Fruit fly (Drosophila melanogaster) whole organism, adult: ENCODE data around the gene Nlg3.
A peak's percentile ranks its signal among the peaks of the same experiment; 100 is the strongest.

Experiments used
- CG11617 ChIP-seq: fragments of 200-800 bp; sonication (Bioruptor generic); optimal IDR thresholded peaks from 2 replicates; lab custom pipeline; 2017; ENCODE audit warnings: mild to moderate bottlenecking, missing biosample characterization, missing genetic modification reagents, missing genetic modification characterization
- CG12768 ChIP-seq: fragments of 200-800 bp; sonication (Bioruptor generic); optimal IDR thresholded peaks from 2 replicates; lab custom pipeline; 2017; ENCODE audit warnings: missing biosample characterization, missing genetic modification characterization, mild to moderate bottlenecking, moderate library complexity, missing genetic modification reagents
- CG14711 ChIP-seq: fragments of 200-800 bp; sonication (Bioruptor generic); optimal IDR thresholded peaks from 2 replicates; lab custom pipeline; 2018; ENCODE audit warnings: missing biosample characterization, mild to moderate bottlenecking, missing genetic modification characterization, moderate library complexity
- CG1620 ChIP-seq: fragments of 200-800 bp; sonication (Bioruptor generic); optimal IDR thresholded peaks from 2 replicates; lab custom pipeline; 2016; ENCODE audit warnings: missing biosample characterization, missing genetic modification characterization
- CG33017 ChIP-seq: fragments of 200-800 bp; sonication (Bioruptor generic); optimal IDR thresholded peaks from 2 replicates; lab custom pipeline; 2018; ENCODE audit warnings: missing biosample characterization, mild to moderate bottlenecking, missing genetic modification characterization, moderate library complexity
- CG5204 ChIP-seq: fragments of 200-800 bp; sonication (Bioruptor generic); optimal IDR thresholded peaks from 2 replicates; lab custom pipeline; 2016; ENCODE audit warnings: missing biosample characterization, missing genetic modification characterization
- CG7045 ChIP-seq: fragments of 200-800 bp; sonication (Bioruptor generic); optimal IDR thresholded peaks from 2 replicates; lab custom pipeline; 2017; ENCODE audit warnings: missing biosample characterization, mild to moderate bottlenecking, missing genetic modification characterization
- CG7101 ChIP-seq: fragments of 200-800 bp; sonication (Bioruptor generic); optimal IDR thresholded peaks from 2 replicates; lab custom pipeline; 2018; ENCODE audit warnings: missing biosample characterization, mild to moderate bottlenecking, missing genetic modification characterization, moderate library complexity
- Clk ChIP-seq: fragments of 200-800 bp; sonication (Bioruptor generic); optimal IDR thresholded peaks from 2 replicates; lab custom pipeline; 2017; ENCODE audit warnings: missing biosample characterization, missing genetic modification characterization
- Crg-1 ChIP-seq: fragments of 200-800 bp; sonication (Bioruptor generic); optimal IDR thresholded peaks from 2 replicates; lab custom pipeline; 2016; ENCODE audit warnings: missing biosample characterization, missing genetic modification characterization
- Hr96 ChIP-seq: fragments of 200-800 bp; sonication (Bioruptor generic); optimal IDR thresholded peaks from 2 replicates; lab custom pipeline; 2016; ENCODE audit warnings: missing biosample characterization, missing genetic modification characterization
- Mnt ChIP-seq: fragments of 200-800 bp; sonication (Bioruptor generic); optimal IDR thresholded peaks from 2 replicates; lab custom pipeline; 2016; ENCODE audit warnings: missing biosample characterization, mild to moderate bottlenecking, missing genetic modification characterization
- bab1 ChIP-seq: fragments of 200-800 bp; sonication (Bioruptor generic); optimal IDR thresholded peaks from 3 replicates; lab custom pipeline; 2019; ENCODE audit warnings: missing biosample characterization, mild to moderate bottlenecking, missing genetic modification characterization, moderate library complexity
- cic ChIP-seq: fragments of 200-800 bp; sonication (Bioruptor generic); optimal IDR thresholded peaks from 2 replicates; lab custom pipeline; 2017; ENCODE audit warnings: missing biosample characterization, mild to moderate bottlenecking, missing genetic modification characterization, moderate library complexity
- cnc ChIP-seq, 2 experiments: fragments of >200 bp; optimal IDR thresholded peaks; 2 replicates each; lab custom pipeline; 2017
- kay ChIP-seq: fragments of 200-800 bp; sonication (Bioruptor generic); peaks from one replicate; lab custom pipeline; 2016; ENCODE audit warnings: missing biosample characterization, missing genetic modification characterization, borderline replicate concordance
- ovo ChIP-seq: fragments of 200-800 bp; sonication (Bioruptor generic); optimal IDR thresholded peaks from 2 replicates; lab custom pipeline; 2016; ENCODE audit warnings: missing biosample characterization, missing genetic modification characterization
- pad ChIP-seq: fragments of 200-800 bp; sonication (Bioruptor generic); optimal IDR thresholded peaks from 3 replicates; lab custom pipeline; 2017; ENCODE audit warnings: missing biosample characterization, missing genetic modification characterization, mild to moderate bottlenecking, moderate library complexity, missing genetic modification reagents
- tj ChIP-seq: fragments of 200-800 bp; sonication (Bioruptor generic); optimal IDR thresholded peaks from 3 replicates; lab custom pipeline; 2017; ENCODE audit warnings: missing biosample characterization, mild to moderate bottlenecking, missing genetic modification characterization, moderate library complexity
- toe ChIP-seq: fragments of 200-800 bp; sonication (Bioruptor generic); optimal IDR thresholded peaks from 2 replicates; lab custom pipeline; 2016; ENCODE audit warnings: missing biosample characterization, missing genetic modification characterization

Nlg3 gene

DNA sequence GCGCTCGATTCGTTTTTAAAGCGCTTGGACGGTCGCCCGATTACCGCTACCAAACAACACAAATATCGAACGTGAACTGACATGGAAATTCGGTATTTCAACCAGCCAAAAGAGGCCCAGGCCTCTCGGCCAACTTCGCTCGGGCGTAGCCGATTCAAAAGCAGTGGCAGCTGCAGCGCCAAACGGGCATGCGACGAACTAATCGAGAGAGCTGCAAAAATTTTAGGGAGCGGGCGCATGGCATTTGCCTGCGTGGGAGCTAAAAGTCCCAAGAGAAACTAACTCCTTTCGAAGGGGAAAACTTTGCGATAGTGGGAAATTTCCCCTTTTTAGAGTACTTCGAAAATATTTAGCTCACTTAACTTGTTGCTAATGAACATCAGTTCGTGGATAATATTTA is at the start of gene Nlg3:
Gene Nlg3, minus strand, starts transcription at position 54 of the 400 bp plus-strand sequence.
- TF ChIP-seq pad (GFP tag; lab: Kevin White, UChicago) (peak; percentile 81), kay (GFP tag; lab: Kevin White, UChicago) (peak; percentile 34), bab1 (GFP tag; lab: Kevin White, UChicago) (no peak), CG1620 (GFP tag; lab: Kevin White, UChicago) (no peak)

DNA sequence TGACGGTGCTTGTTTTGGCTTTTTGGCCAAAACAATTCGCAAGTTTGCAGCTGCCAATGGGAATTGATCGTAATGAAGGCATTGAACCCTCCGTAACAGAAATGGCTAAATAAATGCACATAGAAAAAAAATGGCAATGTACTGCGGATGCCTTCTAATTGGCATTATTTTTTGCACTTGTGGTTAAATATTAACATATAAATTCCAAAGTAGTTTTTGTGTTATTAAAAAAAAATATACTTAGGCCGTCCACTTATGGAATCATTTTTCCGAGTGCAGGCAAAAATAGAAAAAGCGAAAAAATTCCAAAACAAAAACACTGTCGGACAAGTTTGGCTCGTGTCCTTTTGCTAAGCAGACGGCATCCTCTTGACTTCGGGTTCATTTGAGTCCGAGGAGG is 47.6 kb upstream of the Nlg3 start:
- no peak for TF ChIP-seq CG12768
- no peak for TF ChIP-seq cnc (optimal IDR thresholded peaks at IDR 0.05; lab: Kevin White, UChicago)
- TF ChIP-seq bab1 (GFP tag; lab: Kevin White, UChicago) = no peak
- TF ChIP-seq ovo (GFP tag; lab: Kevin White, UChicago) = no peak

DNA sequence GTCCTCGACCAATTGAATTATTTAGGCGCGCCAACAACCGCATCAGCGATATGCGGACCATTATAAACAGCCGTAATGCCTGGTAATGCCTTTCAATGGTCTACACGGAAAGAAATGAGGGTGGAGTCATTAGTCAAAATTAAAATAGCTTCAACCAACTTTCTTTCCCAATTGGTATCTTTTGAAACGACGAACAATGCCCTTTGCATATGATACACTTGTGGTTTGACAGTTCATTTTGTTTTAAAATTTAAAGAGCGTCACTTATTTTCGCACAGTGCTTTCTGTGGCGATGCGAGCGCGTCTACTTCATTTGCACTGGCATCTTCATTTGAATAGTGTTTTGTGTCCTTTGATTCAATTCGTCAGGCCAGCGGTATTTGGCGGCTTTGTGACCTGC is 28.6 kb upstream of the Nlg3 start:
- no peak for TF ChIP-seq CG7101
- TF ChIP-seq CG11617 (GFP tag; lab: Kevin White, UChicago) = no peak
- no peak for TF ChIP-seq Mnt (GFP tag; lab: Kevin White, UChicago)
- TF ChIP-seq Clk = no peak
- TF ChIP-seq bab1 (GFP tag; lab: Kevin White, UChicago) = no peak
- no peak for TF ChIP-seq toe (GFP tag; lab: Kevin White, UChicago)
- TF ChIP-seq tj (GFP tag; lab: Kevin White, UChicago) = no peak
- TF ChIP-seq CG33017 = no peak
- no peak for TF ChIP-seq CG12768
- no peak for TF ChIP-seq CG5204 (GFP tag; lab: Kevin White, UChicago)
- no peak for TF ChIP-seq Hr96
- no peak for TF ChIP-seq Crg-1 (GFP tag; lab: Kevin White, UChicago)
- TF ChIP-seq pad (GFP tag; lab: Kevin White, UChicago) = no peak
- no peak for TF ChIP-seq kay (GFP tag; lab: Kevin White, UChicago)
- no peak for TF ChIP-seq CG1620 (GFP tag; lab: Kevin White, UChicago)
- no peak for TF ChIP-seq cic

DNA sequence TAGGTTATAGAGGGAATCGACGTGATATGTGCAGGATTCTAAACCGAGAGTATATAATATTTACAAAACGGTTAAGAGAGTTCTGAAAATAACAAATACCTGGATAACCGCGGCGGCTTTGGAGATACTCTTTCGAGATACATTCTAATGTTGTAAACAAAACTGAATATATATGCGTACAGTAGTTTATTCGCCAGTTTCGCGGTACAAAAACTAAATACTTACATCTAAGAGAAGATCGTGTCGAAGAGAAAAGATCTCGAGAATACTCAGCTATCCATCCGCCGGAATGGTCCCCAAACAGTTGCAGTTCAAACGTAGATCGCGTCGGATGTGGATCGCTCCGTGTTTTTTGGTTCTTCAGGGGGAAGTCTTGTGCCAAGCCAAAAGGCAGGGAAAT is 18.7 kb upstream of the Nlg3 start, which contains the start of gene Nlg1:
Gene Nlg1, plus strand, starts transcription at position 301 of the 400 bp plus-strand sequence.
- no peak for TF ChIP-seq ovo (GFP tag; lab: Kevin White, UChicago)

DNA sequence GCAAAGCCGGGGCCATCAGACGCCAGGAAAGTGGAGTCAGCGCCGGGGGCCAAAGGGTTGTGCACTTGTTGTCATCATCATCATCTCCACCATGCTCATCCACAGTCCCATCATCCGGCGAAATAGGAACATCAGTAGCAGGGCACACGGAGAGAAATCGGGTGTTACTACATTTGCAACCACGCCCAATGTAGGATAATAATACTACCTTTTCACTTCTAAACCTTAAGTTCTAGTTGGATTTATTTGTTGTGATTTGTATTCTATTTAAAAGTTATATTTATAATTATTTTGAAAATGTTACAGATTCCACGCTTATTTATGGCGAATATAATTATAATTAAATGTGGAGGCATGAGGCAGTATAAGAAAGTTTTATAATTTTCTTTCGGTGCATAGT is 11.7 kb upstream of the Nlg3 start:
- TF ChIP-seq cic = no peak
- no peak for TF ChIP-seq CG33017
- no peak for TF ChIP-seq CG7101
- no peak for TF ChIP-seq CG5204 (GFP tag; lab: Kevin White, UChicago)
- TF ChIP-seq Clk = no peak
- no peak for TF ChIP-seq ovo (GFP tag; lab: Kevin White, UChicago)

DNA sequence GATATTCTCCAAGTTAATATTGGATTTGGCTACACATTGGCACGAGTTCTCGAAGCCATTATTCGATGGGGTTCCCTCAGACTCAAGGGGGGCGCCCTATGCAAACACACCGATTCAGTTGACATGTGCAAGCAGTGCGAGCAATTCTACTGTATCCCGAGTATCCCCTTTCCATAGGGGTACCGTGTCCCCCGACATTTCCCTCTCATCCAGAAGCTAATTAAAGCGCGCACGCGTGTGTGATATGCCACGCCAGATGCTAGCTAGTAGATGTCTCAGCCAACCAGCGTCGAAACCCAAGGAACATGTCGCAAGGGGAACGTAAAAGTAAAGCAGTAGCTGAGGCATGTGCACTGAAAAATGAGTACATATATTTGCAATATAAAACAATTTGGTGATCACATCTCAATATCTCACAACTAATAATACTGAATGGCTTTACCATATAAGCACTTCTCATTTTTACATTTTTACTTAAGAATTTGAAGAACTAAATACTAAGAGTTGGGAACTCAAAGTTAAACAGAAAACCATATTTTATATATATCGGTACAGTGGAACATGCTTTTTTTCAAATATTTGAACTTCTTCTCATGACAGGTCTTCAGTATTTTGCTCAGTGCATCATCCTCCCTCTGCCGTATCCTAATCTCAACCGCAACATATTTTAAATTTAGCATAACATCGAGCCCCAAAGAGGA is 6.8 kb upstream of the Nlg3 start:
- no peak for TF ChIP-seq CG7101
- TF ChIP-seq Hr96 = no peak
- TF ChIP-seq CG11617 (GFP tag; lab: Kevin White, UChicago) = no peak
- no peak for TF ChIP-seq pad (GFP tag; lab: Kevin White, UChicago)
- no peak for TF ChIP-seq tj (GFP tag; lab: Kevin White, UChicago)
- no peak for TF ChIP-seq CG7045 (GFP tag; lab: Kevin White, UChicago)
- TF ChIP-seq CG1620 (GFP tag; lab: Kevin White, UChicago) = no peak
- no peak for TF ChIP-seq bab1 (GFP tag; lab: Kevin White, UChicago)
- TF ChIP-seq Crg-1 (GFP tag; lab: Kevin White, UChicago) = no peak

DNA sequence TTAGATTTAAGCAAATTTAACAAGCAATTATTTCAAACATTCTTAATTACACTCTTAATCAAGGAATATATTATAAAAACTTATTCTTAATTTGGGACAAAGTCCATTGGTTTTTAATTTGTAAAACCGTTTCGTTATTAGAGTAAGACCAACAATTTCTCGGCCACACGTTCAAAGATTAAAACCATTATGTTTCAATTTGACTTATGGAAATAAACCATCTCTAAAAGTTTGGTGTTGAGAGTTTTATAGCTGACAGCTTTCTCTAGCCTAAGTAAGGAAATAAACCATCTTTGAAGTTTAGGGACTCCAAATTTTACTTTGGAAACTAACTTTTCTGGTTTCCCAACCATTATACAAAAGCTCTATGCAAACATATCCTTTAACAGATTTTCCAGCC is 5.1 kb upstream of the Nlg3 start:
- no peak for TF ChIP-seq CG12768
- TF ChIP-seq kay (GFP tag; lab: Kevin White, UChicago) = no peak
- no peak for TF ChIP-seq Hr96
- TF ChIP-seq cnc (optimal IDR thresholded peaks at IDR 0.05; lab: Kevin White, UChicago) = no peak
- TF ChIP-seq bab1 (GFP tag; lab: Kevin White, UChicago) = no peak

DNA sequence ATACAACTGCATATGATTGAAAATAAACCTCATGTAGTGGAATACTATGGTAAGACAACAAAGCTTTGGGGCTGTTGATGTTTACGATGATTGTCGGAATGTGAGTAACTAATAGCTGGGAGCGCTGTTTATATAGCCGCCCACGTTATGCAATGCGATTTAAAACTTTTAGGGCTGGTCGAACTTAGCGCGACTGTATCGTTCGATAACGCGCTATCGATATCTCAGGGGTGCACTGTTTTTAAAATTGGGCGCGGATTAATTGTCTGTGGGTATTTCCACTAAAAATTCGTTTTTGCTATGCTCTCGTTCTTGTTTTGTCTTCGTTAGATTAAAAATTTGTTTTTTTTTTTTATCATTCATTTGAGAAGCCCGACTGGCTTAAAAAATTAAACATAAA is 4.3 kb upstream of the Nlg3 start:
- no peak for TF ChIP-seq Crg-1 (GFP tag; lab: Kevin White, UChicago)
- no peak for TF ChIP-seq toe (GFP tag; lab: Kevin White, UChicago)
- TF ChIP-seq CG11617 (GFP tag; lab: Kevin White, UChicago) = no peak
- no peak for TF ChIP-seq CG14711 (tag; lab: Kevin White, UChicago)
- no peak for TF ChIP-seq bab1 (GFP tag; lab: Kevin White, UChicago)
- TF ChIP-seq Mnt (GFP tag; lab: Kevin White, UChicago) = no peak
